Worm (Caenorhabditis elegans) whole organism, L2 larva: ENCODE data around the gene zipt-3.

Experiments used
- C34F6.9 ChIP-seq: fragments of 150-350 bp; optimal IDR thresholded peaks from 2 replicates; lab custom pipeline; 2014; ENCODE audit warnings: missing biosample characterization, missing genetic modification characterization
- F13H6.1 ChIP-seq: sonication (generic microtip); optimal IDR thresholded peaks from 2 replicates; lab custom pipeline; 2016; ENCODE audit warnings: missing genetic modification characterization, missing compliant biosample characterization
- ZK546.5 ChIP-seq: sonication (generic microtip); optimal IDR thresholded peaks from 2 replicates; lab custom pipeline; 2017; ENCODE audit warnings: missing biosample characterization, missing genetic modification characterization
- alr-1 ChIP-seq: fragments of 150-350 bp; optimal IDR thresholded peaks from 2 replicates; lab custom pipeline; 2014; ENCODE audit warnings: missing biosample characterization, missing genetic modification characterization
- ama-1 ChIP-seq: fragments of 150-350 bp; optimal IDR thresholded peaks from 2 replicates; lab custom pipeline; 2018; ENCODE audit warnings: inconsistent platforms
- crh-2 ChIP-seq: sonication (generic microtip); optimal IDR thresholded peaks from 2 replicates; lab custom pipeline; 2017; ENCODE audit warnings: missing biosample characterization, missing genetic modification characterization
- egl-27 ChIP-seq: sonication (generic microtip); optimal IDR thresholded peaks from 3 replicates; lab custom pipeline; 2017; ENCODE audit warnings: missing biosample characterization, missing genetic modification reagents, missing genetic modification characterization
- fos-1 ChIP-seq: fragments of 150-350 bp; optimal IDR thresholded peaks from 2 replicates; lab custom pipeline; 2014; ENCODE audit warnings: missing biosample characterization, missing genetic modification characterization
- gmeb-1 ChIP-seq: fragments of 150-350 bp; optimal IDR thresholded peaks from 2 replicates; lab custom pipeline; 2014; ENCODE audit warnings: missing biosample characterization, missing genetic modification characterization
- lin-11 ChIP-seq: fragments of 150-350 bp; sonication (generic microtip); optimal IDR thresholded peaks from 2 replicates; lab custom pipeline; 2014; ENCODE audit warnings: missing biosample characterization, missing genetic modification characterization, inconsistent platforms, mixed read lengths
- lin-39 ChIP-seq: fragments of 150-350 bp; optimal IDR thresholded peaks from 2 replicates; lab custom pipeline; 2014; ENCODE audit warnings: missing biosample characterization, missing genetic modification reagents, missing genetic modification characterization
- lsy-2 ChIP-seq, 2 experiments: fragments of 150-350 bp in 1 of 2; sonication (generic microtip) in 1 of 2; optimal IDR thresholded peaks; 2 replicates each; lab custom pipeline; 2014 to 2017; ENCODE audit warnings: missing biosample characterization in 2 of 2, missing genetic modification characterization in 2 of 2
- mdl-1 ChIP-seq, 2 experiments: fragments of 150-350 bp in 1 of 2; sonication (generic microtip) in 1 of 2; optimal IDR thresholded peaks; 2 replicates each; lab custom pipeline; 2017; ENCODE audit warnings: missing biosample characterization in 2 of 2, missing genetic modification characterization in 2 of 2
- nhr-10 ChIP-seq: sonication (generic microtip); optimal IDR thresholded peaks from 2 replicates; lab custom pipeline; 2017; ENCODE audit warnings: missing biosample characterization, missing genetic modification characterization
- nhr-11 ChIP-seq: fragments of 150-350 bp; optimal IDR thresholded peaks from 2 replicates; lab custom pipeline; 2014; ENCODE audit warnings: missing biosample characterization, missing genetic modification characterization
- nhr-12 ChIP-seq: fragments of 150-350 bp; optimal IDR thresholded peaks from 2 replicates; lab custom pipeline; 2014; ENCODE audit warnings: missing biosample characterization, missing genetic modification characterization
- nhr-129 ChIP-seq: fragments of 150-350 bp; optimal IDR thresholded peaks from 2 replicates; lab custom pipeline; 2014; ENCODE audit warnings: missing biosample characterization, missing genetic modification characterization
- nhr-21 ChIP-seq: fragments of 150-350 bp; optimal IDR thresholded peaks from 2 replicates; lab custom pipeline; 2014; ENCODE audit warnings: missing biosample characterization, missing genetic modification characterization
- nhr-237 ChIP-seq: fragments of 150-350 bp; optimal IDR thresholded peaks from 2 replicates; lab custom pipeline; 2014; ENCODE audit warnings: missing biosample characterization, missing genetic modification characterization
- nhr-77 ChIP-seq: fragments of 150-350 bp; optimal IDR thresholded peaks from 2 replicates; lab custom pipeline; 2014; ENCODE audit warnings: missing biosample characterization, missing genetic modification characterization
- sem-4 ChIP-seq: fragments of 150-350 bp; optimal IDR thresholded peaks from 2 replicates; lab custom pipeline; 2014; ENCODE audit warnings: missing biosample characterization, missing genetic modification reagents, missing genetic modification characterization
- skn-1 ChIP-seq: sonication (generic microtip); optimal IDR thresholded peaks from 2 replicates; lab custom pipeline; 2017; ENCODE audit warnings: missing biosample characterization, missing genetic modification characterization
- sma-3 ChIP-seq: sonication (generic microtip); optimal IDR thresholded peaks from 2 replicates; lab custom pipeline; 2016; ENCODE audit warnings: missing genetic modification reagents, missing genetic modification characterization, missing compliant biosample characterization
- sma-9 ChIP-seq, 2 experiments: fragments of 150-350 bp in 1 of 2; sonication (generic microtip) in 1 of 2; optimal IDR thresholded peaks; 2 replicates each; lab custom pipeline; 2014 to 2016; ENCODE audit warnings: missing genetic modification characterization in 2 of 2, mild to moderate bottlenecking in 1 of 2, missing biosample characterization in 1 of 2, missing compliant biosample characterization in 1 of 2, missing genetic modification reagents in 1 of 2, moderate library complexity in 1 of 2
- snpc-4 ChIP-seq: fragments of 150-350 bp; optimal IDR thresholded peaks from 2 replicates; lab custom pipeline; 2014; ENCODE audit warnings: missing biosample characterization, missing genetic modification characterization
- unc-39 ChIP-seq: fragments of 150-350 bp; optimal IDR thresholded peaks from 2 replicates; lab custom pipeline; 2014; ENCODE audit warnings: missing biosample characterization, missing genetic modification characterization
- unc-62 ChIP-seq: fragments of 150-350 bp; optimal IDR thresholded peaks from 2 replicates; lab custom pipeline; 2014; ENCODE audit warnings: missing biosample characterization, missing genetic modification reagents, missing genetic modification characterization
- zag-1 ChIP-seq: fragments of 150-350 bp; optimal IDR thresholded peaks from 2 replicates; lab custom pipeline; 2014; ENCODE audit warnings: missing biosample characterization, missing genetic modification characterization
- ztf-1 ChIP-seq: fragments of 200-800 bp; sonication (Bioruptor generic); conservative IDR thresholded peaks from 2 replicates; pipeline ENCODE4 v1.3.6; 2022; ENCODE audit warnings: missing genetic modification characterization, missing compliant biosample characterization
- ztf-11 ChIP-seq: sonication (generic microtip); optimal IDR thresholded peaks from 2 replicates; lab custom pipeline; 2017; ENCODE audit warnings: missing biosample characterization, missing genetic modification characterization
- ztf-4 ChIP-seq: fragments of 150-350 bp; optimal IDR thresholded peaks from 2 replicates; lab custom pipeline; 2014; ENCODE audit warnings: missing biosample characterization, missing genetic modification characterization

The zipt-3 gene

DNA sequence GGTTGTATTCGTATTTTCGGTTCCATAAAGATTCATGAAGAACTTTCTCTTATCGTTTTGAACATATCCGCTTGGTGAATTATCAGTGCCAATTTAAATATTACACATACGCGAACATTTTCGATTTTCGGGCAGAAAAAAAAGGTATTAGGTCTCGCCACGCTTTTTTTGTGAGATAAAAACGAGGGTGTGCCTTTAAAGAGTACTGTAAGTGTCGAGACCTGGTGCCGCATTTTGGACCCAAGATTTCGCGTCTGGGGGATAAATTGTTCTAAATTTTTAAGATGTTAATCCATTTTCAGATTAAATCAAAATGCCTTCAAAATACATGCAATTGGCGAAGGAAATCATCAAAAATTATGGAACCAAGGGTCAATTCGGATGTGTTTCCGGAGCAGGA, 24.0 kb upstream of the zipt-3 start, which contains the start of gene C25H3.3:
Gene C25H3.3 (plus strand): TSS at position 301 of the 400 bp plus-strand sequence.
- TF ChIP-seq zag-1 (no peak), C34F6.9 (tag; lab: Kevin White, UChicago) (no peak), unc-62 (GFP tag; lab: Kevin White, UChicago) (no peak), ZK546.5 (tag; lab: Kevin White, UChicago) (no peak), alr-1 (no peak), mdl-1 (tag; optimal IDR thresholded peaks at IDR 0.05; lab: Kevin White, UChicago) (no peak), lin-11 (tag; lab: Kevin White, UChicago) (no peak), sem-4 (tag; lab: Kevin White, UChicago) (no peak), nhr-10 (tag; lab: Kevin White, UChicago) (no peak)

DNA sequence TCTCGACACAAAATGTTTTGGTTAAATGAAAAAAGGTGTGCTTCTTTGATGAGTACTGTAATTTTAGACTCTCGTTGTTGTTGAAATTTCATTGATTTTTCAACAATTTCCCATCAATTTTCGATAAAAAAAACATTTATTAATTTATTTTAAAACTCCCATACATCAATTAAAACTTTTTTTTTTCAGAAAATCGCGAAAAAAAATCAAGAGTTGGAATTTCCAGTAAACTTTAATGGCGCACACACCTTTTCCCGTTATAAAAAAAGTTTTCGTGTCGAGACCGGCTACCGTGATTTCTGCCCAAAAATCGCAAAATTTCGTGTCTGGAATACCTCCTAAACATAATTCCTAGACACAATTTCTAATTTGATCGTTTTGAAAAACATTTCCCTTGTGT, 23.1 kb upstream of the zipt-3 start, which contains the start of gene C25H3.14:
Gene C25H3.14 (plus strand): TSS at position 301 of the 400 bp plus-strand sequence.
- TF ChIP-seq ztf-11 (tag; lab: Kevin White, UChicago), result no peak
- no peak for TF ChIP-seq F13H6.1 (tag; lab: Kevin White, UChicago)
- no peak for TF ChIP-seq lsy-2 (tag; optimal IDR thresholded peaks at IDR 0.05; lab: Kevin White, UChicago)
- TF ChIP-seq C34F6.9 (tag; lab: Kevin White, UChicago), result no peak
- TF ChIP-seq nhr-237, result no peak
- no peak for TF ChIP-seq sma-9 (GFP tag; optimal IDR thresholded peaks at IDR 0.05; lab: Kevin White, UChicago)
- TF ChIP-seq sma-9 (tag; optimal IDR thresholded peaks at IDR 0.05; lab: Kevin White, UChicago), result no peak
- no peak for TF ChIP-seq snpc-4 (tag; lab: Kevin White, UChicago)
- no peak for TF ChIP-seq ztf-1 (GFP tag; lab: Robert Waterston, UW)
- TF ChIP-seq, all 48 proteins: peak for 0

DNA sequence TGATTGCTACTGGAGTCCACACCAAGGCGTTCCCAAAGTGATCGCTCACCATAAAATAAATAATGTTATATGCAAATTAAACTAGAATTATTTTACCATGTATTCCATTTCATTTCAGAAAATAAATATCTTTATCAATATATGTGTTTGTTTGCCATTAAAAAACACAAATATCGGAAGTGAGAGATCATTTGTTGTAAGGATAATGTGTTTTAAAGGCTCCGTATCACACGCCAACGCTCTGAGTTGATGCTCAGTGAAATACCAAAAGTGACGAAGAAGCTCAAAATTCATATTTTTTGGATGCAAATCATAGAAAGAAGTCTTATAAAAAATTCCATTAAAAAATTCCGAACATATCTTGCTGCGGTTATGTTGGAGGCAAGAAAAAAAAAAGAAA, 21.7 kb upstream of the zipt-3 start:
- TF ChIP-seq nhr-11, result no peak
- no peak for TF ChIP-seq lin-39
- no peak for TF ChIP-seq unc-39 (tag; lab: Kevin White, UChicago)
- TF ChIP-seq C34F6.9 (tag; lab: Kevin White, UChicago), result no peak
- no peak for TF ChIP-seq nhr-129 (tag; lab: Kevin White, UChicago)
- no peak for TF ChIP-seq sma-9 (GFP tag; optimal IDR thresholded peaks at IDR 0.05; lab: Kevin White, UChicago)
- TF ChIP-seq sma-9 (tag; optimal IDR thresholded peaks at IDR 0.05; lab: Kevin White, UChicago), result no peak
- no peak for TF ChIP-seq alr-1
- no peak for TF ChIP-seq unc-62 (GFP tag; lab: Kevin White, UChicago)
- no peak for TF ChIP-seq nhr-12 (tag; lab: Kevin White, UChicago)
- no peak for TF ChIP-seq skn-1 (tag; lab: Kevin White, UChicago)
- no peak for TF ChIP-seq ZK546.5 (tag; lab: Kevin White, UChicago)
- TF ChIP-seq zag-1, result no peak
- no peak for TF ChIP-seq sma-3
- no peak for TF ChIP-seq egl-27

DNA sequence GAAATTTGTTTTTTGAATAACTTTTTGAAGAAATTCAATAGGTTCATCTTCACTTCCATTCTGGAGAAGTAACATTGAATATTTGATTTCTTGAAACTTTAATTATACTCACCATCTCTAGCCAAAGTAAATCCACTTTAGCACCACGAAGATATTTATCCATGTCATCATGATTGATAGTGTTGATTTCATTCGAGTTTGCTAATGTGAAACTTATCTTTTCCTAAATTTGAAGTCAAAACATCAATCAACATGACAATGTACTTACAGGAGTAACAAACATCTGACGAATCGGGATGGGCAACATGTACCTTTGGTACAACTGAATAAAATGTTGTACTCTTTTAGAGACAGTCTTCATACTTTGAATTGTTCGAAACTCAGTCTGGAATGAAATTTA, 20.6 kb upstream of the zipt-3 start:
- TF ChIP-seq snpc-4 (tag; lab: Kevin White, UChicago) (no peak), C34F6.9 (tag; lab: Kevin White, UChicago) (no peak), crh-2 (tag; lab: Kevin White, UChicago) (no peak), nhr-12 (tag; lab: Kevin White, UChicago) (no peak), lin-39 (no peak), nhr-77 (tag; lab: Kevin White, UChicago) (no peak)

DNA sequence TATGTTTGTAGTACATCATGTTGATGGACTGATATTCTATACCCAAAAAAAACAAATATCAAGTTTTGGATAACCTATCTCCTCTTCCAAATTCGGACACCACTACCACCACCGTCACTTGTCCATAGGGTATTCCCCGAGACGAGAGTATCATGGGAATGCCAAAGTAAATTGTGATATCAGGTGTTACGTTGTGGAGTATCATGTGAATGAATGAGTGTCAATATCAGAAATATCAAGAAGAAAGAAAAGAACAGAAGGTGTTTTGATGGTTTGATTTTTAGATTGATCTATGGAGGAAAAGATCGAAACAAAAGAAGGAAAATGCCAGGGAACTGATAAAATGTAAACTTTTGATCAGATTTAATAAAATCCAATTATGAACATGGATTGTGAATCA, 19.7 kb upstream of the zipt-3 start:
- TF ChIP-seq ztf-4 (tag; lab: Kevin White, UChicago) (peak; percentile 34), snpc-4 (tag; lab: Kevin White, UChicago) (peak; percentile 59), gmeb-1 (tag; lab: Kevin White, UChicago) (peak; percentile 60), fos-1 (peak; percentile 32), ama-1 (lab: Kevin White, UChicago) (no peak), crh-2 (tag; lab: Kevin White, UChicago) (peak; percentile 49), nhr-129 (tag; lab: Kevin White, UChicago) (peak; percentile 86), F13H6.1 (tag; lab: Kevin White, UChicago) (peak; percentile 10), mdl-1 (tag; optimal IDR thresholded peaks at IDR 0.05; lab: Kevin White, UChicago) (no peak), lsy-2 (tag; optimal IDR thresholded peaks at IDR 0.05; lab: Kevin White, UChicago) (peak in 1 of 2 experiments; percentile 44), nhr-21 (tag; lab: Kevin White, UChicago) (peak; percentile 35), ztf-1 (GFP tag; lab: Robert Waterston, UW) (no peak), sma-9 (GFP tag; optimal IDR thresholded peaks at IDR 0.05; lab: Kevin White, UChicago) (peak; percentile 80), sma-9 (tag; optimal IDR thresholded peaks at IDR 0.05; lab: Kevin White, UChicago) (no peak), C34F6.9 (tag; lab: Kevin White, UChicago) (peak; percentile 43), sma-3 (peak; percentile 27)
- TF ChIP-seq, all 48 proteins: peak for 12
